Fruit fly (Drosophila melanogaster) whole organism, prepupa: ENCODE results near the gene CG13024.

Experiments used
- CG11294 ChIP-seq: fragments of 200-800 bp; sonication (Bioruptor generic); IDR thresholded peaks from 2 replicates; pipeline ENCODE4 v1.3.6; 2022; ENCODE audit warnings: missing biosample characterization, missing genetic modification characterization
- CG11762 ChIP-seq: fragments of 200-800 bp; sonication (Bioruptor generic); optimal IDR thresholded peaks from 3 replicates; lab custom pipeline; 2016; ENCODE audit warnings: missing biosample characterization, missing genetic modification characterization; ENCODE audit not compliant: insufficient read depth
- CG15336 ChIP-seq: fragments of 200-800 bp; sonication (Bioruptor generic); IDR thresholded peaks from 2 replicates; pipeline ENCODE4 v1.3.6; 2022; ENCODE audit warnings: missing biosample characterization, missing genetic modification characterization
- CG31627 ChIP-seq: fragments of 200-800 bp; sonication (Bioruptor generic); optimal IDR thresholded peaks from 3 replicates; lab custom pipeline; 2016; ENCODE audit warnings: missing biosample characterization, missing genetic modification characterization
- CG6792 ChIP-seq: fragments of 200-800 bp; sonication (Bioruptor generic); optimal IDR thresholded peaks from 3 replicates; lab custom pipeline; 2016; ENCODE audit warnings: missing biosample characterization, missing genetic modification characterization
- CG6808 ChIP-seq: fragments of 200-800 bp; sonication (Bioruptor generic); optimal IDR thresholded peaks from 3 replicates; lab custom pipeline; 2017; ENCODE audit warnings: missing biosample characterization, missing genetic modification characterization, mild to moderate bottlenecking, moderate library complexity, missing genetic modification reagents
- CG7368 ChIP-seq: fragments of 200-800 bp; sonication (Bioruptor generic); optimal IDR thresholded peaks from 3 replicates; lab custom pipeline; 2016; ENCODE audit warnings: missing biosample characterization, missing genetic modification characterization
- CG8119 ChIP-seq: fragments of 200-800 bp; sonication (Bioruptor generic); IDR thresholded peaks from 3 replicates; pipeline ENCODE4 v1.3.6; 2022; ENCODE audit warnings: missing biosample characterization, missing genetic modification characterization
- Eip75B ChIP-seq: fragments of 200-800 bp; sonication (Bioruptor generic); optimal IDR thresholded peaks from 3 replicates; lab custom pipeline; 2016; ENCODE audit warnings: missing biosample characterization, missing genetic modification characterization
- Eip78C ChIP-seq: fragments of 200-800 bp; sonication (Bioruptor generic); peaks from one replicate; lab custom pipeline; 2016; ENCODE audit warnings: missing biosample characterization, missing genetic modification characterization
- Eip93F ChIP-seq: fragments of 200-800 bp; sonication (Bioruptor generic); optimal IDR thresholded peaks from 2 replicates; lab custom pipeline; 2016; ENCODE audit warnings: missing biosample characterization, mild to moderate bottlenecking, missing genetic modification characterization
- Ets21C ChIP-seq: fragments of 200-800 bp; sonication (Bioruptor generic); optimal IDR thresholded peaks from 3 replicates; lab custom pipeline; 2016; ENCODE audit warnings: missing biosample characterization, missing genetic modification characterization
- Ets96B ChIP-seq: fragments of 200-800 bp; optimal IDR thresholded peaks from 2 replicates; lab custom pipeline; 2019; ENCODE audit warnings: missing biosample characterization, mild to moderate bottlenecking, missing genetic modification characterization, moderate library complexity
- Gug ChIP-seq: fragments of 200-800 bp; sonication (Bioruptor generic); IDR thresholded peaks from 2 replicates; pipeline ENCODE4 v1.3.6; 2022; ENCODE audit warnings: missing biosample characterization, missing genetic modification characterization
- Hr38 ChIP-seq: sonication (Bioruptor generic); optimal IDR thresholded peaks from 2 replicates; lab custom pipeline; 2016; ENCODE audit warnings: missing biosample characterization, missing genetic modification characterization
- Hr39 ChIP-seq: fragments of 200-800 bp; sonication (Bioruptor generic); optimal IDR thresholded peaks from 2 replicates; lab custom pipeline; 2016; ENCODE audit warnings: missing biosample characterization, missing genetic modification characterization
- Hr4 ChIP-seq: fragments of 200-800 bp; sonication (Bioruptor generic); optimal IDR thresholded peaks from 3 replicates; lab custom pipeline; 2016; ENCODE audit warnings: missing biosample characterization, missing genetic modification characterization
- Met ChIP-seq: fragments of 200-800 bp; sonication (Bioruptor generic); optimal IDR thresholded peaks from 3 replicates; lab custom pipeline; 2016; ENCODE audit warnings: missing biosample characterization, missing genetic modification characterization
- OdsH ChIP-seq: fragments of 200-800 bp; sonication (Bioruptor generic); optimal IDR thresholded peaks from 3 replicates; lab custom pipeline; 2016; ENCODE audit warnings: missing biosample characterization, missing genetic modification characterization
- Smox ChIP-seq: fragments of 200-800 bp; sonication (Bioruptor generic); optimal IDR thresholded peaks from 3 replicates; lab custom pipeline; 2016; ENCODE audit warnings: missing biosample characterization, missing genetic modification characterization
- Sox14 ChIP-seq: fragments of 200-800 bp; sonication (Bioruptor generic); optimal IDR thresholded peaks from 3 replicates; lab custom pipeline; 2016; ENCODE audit warnings: missing biosample characterization, missing genetic modification characterization
- Sox15 ChIP-seq: fragments of 200-800 bp; sonication (Bioruptor generic); optimal IDR thresholded peaks from 3 replicates; lab custom pipeline; 2016; ENCODE audit warnings: missing biosample characterization, missing genetic modification characterization
- achi ChIP-seq: fragments of 200-800 bp; sonication (Bioruptor generic); optimal IDR thresholded peaks from 3 replicates; lab custom pipeline; 2016; ENCODE audit warnings: missing biosample characterization, missing genetic modification characterization
- acj6 ChIP-seq: fragments of 200-800 bp; sonication (Bioruptor generic); optimal IDR thresholded peaks from 3 replicates; lab custom pipeline; 2016; ENCODE audit warnings: missing biosample characterization, missing genetic modification characterization
- cyc ChIP-seq: fragments of 200-800 bp; sonication (Bioruptor generic); optimal IDR thresholded peaks from 3 replicates; lab custom pipeline; 2016; ENCODE audit warnings: missing biosample characterization, missing genetic modification characterization
- dac ChIP-seq: fragments of 200-800 bp; sonication (Bioruptor generic); optimal IDR thresholded peaks from 2 replicates; lab custom pipeline; 2017; ENCODE audit warnings: missing biosample characterization, mild to moderate bottlenecking, missing genetic modification characterization
- dsx ChIP-seq: fragments of 200-800 bp; optimal IDR thresholded peaks from 3 replicates; lab custom pipeline; 2019; ENCODE audit warnings: missing biosample characterization, mild to moderate bottlenecking, missing genetic modification characterization, moderate library complexity; ENCODE audit not compliant: poor library complexity, severe bottlenecking
- esn ChIP-seq: fragments of 200-800 bp; sonication (Bioruptor generic); optimal IDR thresholded peaks from 2 replicates; lab custom pipeline; 2016; ENCODE audit warnings: missing biosample characterization, mild to moderate bottlenecking, missing genetic modification characterization, moderate library complexity
- fd59A ChIP-seq: fragments of 200-800 bp; sonication (Bioruptor generic); optimal IDR thresholded peaks from 2 replicates; lab custom pipeline; 2017; ENCODE audit warnings: missing biosample characterization, mild to moderate bottlenecking, missing genetic modification characterization, missing genetic modification reagents
- lz ChIP-seq: fragments of 200-800 bp; sonication (Bioruptor generic); optimal IDR thresholded peaks from 3 replicates; lab custom pipeline; 2016; ENCODE audit warnings: missing biosample characterization, missing genetic modification characterization
- pdm3 ChIP-seq: fragments of 200-800 bp; sonication (Bioruptor generic); optimal IDR thresholded peaks from 3 replicates; lab custom pipeline; 2016; ENCODE audit warnings: missing biosample characterization, missing genetic modification characterization
- spab ChIP-seq: fragments of 200-800 bp; sonication (Bioruptor generic); optimal IDR thresholded peaks from 2 replicates; lab custom pipeline; 2017; ENCODE audit warnings: missing biosample characterization, mild to moderate bottlenecking, missing genetic modification characterization, missing genetic modification reagents
- topi ChIP-seq: fragments of 200-800 bp; sonication (Bioruptor generic); optimal IDR thresholded peaks from 3 replicates; lab custom pipeline; 2016; ENCODE audit warnings: missing biosample characterization, missing genetic modification characterization
- vri ChIP-seq: fragments of 200-800 bp; sonication (Bioruptor generic); optimal IDR thresholded peaks from 3 replicates; lab custom pipeline; 2016; ENCODE audit warnings: missing biosample characterization, mild to moderate bottlenecking, missing genetic modification characterization

The CG13024 gene

dm6 chr3L:16818063-16818462, 10.8 kb downstream of the CG13024 start (continued):
- TF ChIP-seq Ets21C (GFP tag; lab: Kevin White, UChicago) (peak; percentile 80), Eip78C (GFP tag; lab: Kevin White, UChicago) (peak; percentile 99), CG6792 (GFP tag; lab: Kevin White, UChicago) (peak; percentile 87), esn (peak; percentile 91), Smox (GFP tag; lab: Kevin White, UChicago) (peak; percentile 89), achi (GFP tag; lab: Kevin White, UChicago) (peak; percentile 91), Met (GFP tag; lab: Kevin White, UChicago) (peak; percentile 94), dsx (GFP tag; lab: Kevin White, UChicago) (peak; percentile 96), Gug (GFP tag; lab: Robert Waterston, UW) (peak; percentile 68), CG31627 (peak; percentile 91), CG11294 (GFP tag; lab: Robert Waterston, UW) (0 out of 2 replicates have a peak, but pooled peaks have one; percentile 31), Ets96B (tag; lab: Kevin White, UChicago) (peak; percentile 96), pdm3 (GFP tag; lab: Kevin White, UChicago) (peak; percentile 92), Hr4 (GFP tag; lab: Kevin White, UChicago) (peak; percentile 46), CG15336 (peak; percentile 78), Sox15 (GFP tag; lab: Kevin White, UChicago) (peak; percentile 75), CG8119 (GFP tag; lab: Robert Waterston, UW) (peak; percentile 74)

- TF ChIP-seq Hr39 (GFP tag; lab: Kevin White, UChicago) (no peak), pdm3 (GFP tag; lab: Kevin White, UChicago) (no peak), dsx (GFP tag; lab: Kevin White, UChicago) (no peak), Eip75B (GFP tag; lab: Kevin White, UChicago) (no peak), fd59A (GFP tag; lab: Kevin White, UChicago) (no peak), Eip93F (no peak), vri (GFP tag; lab: Kevin White, UChicago) (no peak), OdsH (GFP tag; lab: Kevin White, UChicago) (no peak), spab (GFP tag; lab: Kevin White, UChicago) (no peak), Hr38 (GFP tag; lab: Kevin White, UChicago) (no peak), CG11762 (GFP tag; lab: Kevin White, UChicago) (no peak), Smox (GFP tag; lab: Kevin White, UChicago) (no peak), CG6808 (GFP tag; lab: Kevin White, UChicago) (no peak)
- TF ChIP-seq, all 60 proteins: peak for 0
Observed at dm6 chr3L:16813984-16814383, 14.9 kb downstream of the CG13024 start.

DNA sequence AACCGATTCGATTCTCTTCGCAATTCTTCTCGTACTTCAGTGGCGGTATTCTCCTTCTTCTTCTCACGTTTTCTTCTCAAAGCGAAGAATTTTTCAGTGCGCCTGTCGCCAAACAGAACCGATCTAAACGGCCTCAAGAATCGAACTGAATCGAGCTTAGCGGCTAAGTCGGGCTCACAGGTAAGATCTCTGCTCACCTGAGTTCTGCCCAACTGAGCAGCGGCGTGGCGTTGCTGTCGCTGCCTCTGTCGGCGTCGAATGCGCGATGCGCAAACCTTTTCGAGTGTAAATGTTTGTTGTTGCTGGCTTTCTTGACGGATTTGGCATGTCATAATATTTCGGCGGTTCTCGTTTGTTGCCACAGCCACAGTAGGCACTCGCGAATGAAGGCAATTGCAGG, 17.0 kb downstream of the CG13024 start:
- peak; percentile 28 for TF ChIP-seq vri (GFP tag; lab: Kevin White, UChicago)
- TF ChIP-seq cyc (GFP tag; lab: Kevin White, UChicago), result peak; percentile 19
- TF ChIP-seq Eip75B (GFP tag; lab: Kevin White, UChicago), result no peak
- peak; percentile 11 for TF ChIP-seq lz (GFP tag; lab: Kevin White, UChicago)
- TF ChIP-seq Sox14 (GFP tag; lab: Kevin White, UChicago), result no peak
- TF ChIP-seq acj6 (GFP tag; lab: Kevin White, UChicago), result no peak
- 0 out of 2 replicates have a peak, but pooled peaks have one; percentile 18 for TF ChIP-seq Gug (GFP tag; lab: Robert Waterston, UW)
- TF ChIP-seq CG7368, result no peak
- TF ChIP-seq topi (GFP tag; lab: Kevin White, UChicago), result no peak
- TF ChIP-seq achi (GFP tag; lab: Kevin White, UChicago), result no peak
- no peak for TF ChIP-seq CG31627
- peak; percentile 25 for TF ChIP-seq Eip78C (GFP tag; lab: Kevin White, UChicago)

DNA sequence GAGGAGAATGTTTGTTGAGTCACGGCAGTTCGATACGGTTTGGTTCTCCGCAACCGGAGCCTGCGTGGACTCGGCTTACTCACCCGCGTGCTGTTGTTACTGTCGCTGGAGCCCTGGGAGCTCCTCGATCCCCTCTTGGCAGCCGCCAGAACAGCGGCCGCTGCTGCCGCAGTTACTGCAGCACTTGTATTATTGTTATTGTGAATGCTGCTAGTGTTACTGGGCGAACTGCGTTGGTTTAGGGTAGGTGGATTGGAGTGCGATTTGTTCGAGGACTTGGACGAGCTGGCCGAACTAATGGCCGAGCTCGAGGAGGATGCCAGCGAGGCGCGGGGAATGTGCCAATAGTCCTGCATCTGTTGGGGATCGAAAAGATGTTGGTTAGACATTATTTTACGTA, 18.4 kb downstream of the CG13024 start:
- TF ChIP-seq dac (GFP tag; lab: Kevin White, UChicago), result no peak
- TF ChIP-seq, all 60 proteins: peak for 0
